Worm (Caenorhabditis elegans) whole organism, L2 larva: ENCODE results near the gene Y48B6A.10.

Source experiments
- alr-1 ChIP-seq: fragments of 150-350 bp; optimal IDR thresholded peaks from 2 replicates; lab custom pipeline; 2014; ENCODE audit warnings: missing biosample characterization, missing genetic modification characterization
- aly-2 ChIP-seq: fragments of 150-350 bp; optimal IDR thresholded peaks from 2 replicates; lab custom pipeline; 2014; ENCODE audit warnings: missing biosample characterization, missing genetic modification characterization
- ceh-82 ChIP-seq: fragments of 150-350 bp; optimal IDR thresholded peaks from 2 replicates; lab custom pipeline; 2014; ENCODE audit warnings: missing biosample characterization, missing genetic modification characterization
- crh-2 ChIP-seq: sonication (generic microtip); optimal IDR thresholded peaks from 2 replicates; lab custom pipeline; 2017; ENCODE audit warnings: missing biosample characterization, missing genetic modification characterization
- elt-1 ChIP-seq: fragments of 150-350 bp; optimal IDR thresholded peaks from 2 replicates; lab custom pipeline; 2014; ENCODE audit warnings: missing biosample characterization, missing genetic modification characterization
- gmeb-1 ChIP-seq: fragments of 150-350 bp; optimal IDR thresholded peaks from 2 replicates; lab custom pipeline; 2014; ENCODE audit warnings: missing biosample characterization, missing genetic modification characterization
- mbf-1 ChIP-seq: sonication (generic microtip); optimal IDR thresholded peaks from 2 replicates; lab custom pipeline; 2017; ENCODE audit warnings: missing biosample characterization, missing genetic modification characterization
- nhr-11 ChIP-seq: fragments of 150-350 bp; optimal IDR thresholded peaks from 2 replicates; lab custom pipeline; 2014; ENCODE audit warnings: missing biosample characterization, missing genetic modification characterization
- nhr-237 ChIP-seq: fragments of 150-350 bp; optimal IDR thresholded peaks from 2 replicates; lab custom pipeline; 2014; ENCODE audit warnings: missing biosample characterization, missing genetic modification characterization
- sma-3 ChIP-seq: sonication (generic microtip); optimal IDR thresholded peaks from 2 replicates; lab custom pipeline; 2016; ENCODE audit warnings: missing genetic modification reagents, missing genetic modification characterization, missing compliant biosample characterization
- snpc-4 ChIP-seq: fragments of 150-350 bp; optimal IDR thresholded peaks from 2 replicates; lab custom pipeline; 2014; ENCODE audit warnings: missing biosample characterization, missing genetic modification characterization
- unc-39 ChIP-seq: fragments of 150-350 bp; optimal IDR thresholded peaks from 2 replicates; lab custom pipeline; 2014; ENCODE audit warnings: missing biosample characterization, missing genetic modification characterization
- ztf-11 ChIP-seq: sonication (generic microtip); optimal IDR thresholded peaks from 2 replicates; lab custom pipeline; 2017; ENCODE audit warnings: missing biosample characterization, missing genetic modification characterization

DNA sequence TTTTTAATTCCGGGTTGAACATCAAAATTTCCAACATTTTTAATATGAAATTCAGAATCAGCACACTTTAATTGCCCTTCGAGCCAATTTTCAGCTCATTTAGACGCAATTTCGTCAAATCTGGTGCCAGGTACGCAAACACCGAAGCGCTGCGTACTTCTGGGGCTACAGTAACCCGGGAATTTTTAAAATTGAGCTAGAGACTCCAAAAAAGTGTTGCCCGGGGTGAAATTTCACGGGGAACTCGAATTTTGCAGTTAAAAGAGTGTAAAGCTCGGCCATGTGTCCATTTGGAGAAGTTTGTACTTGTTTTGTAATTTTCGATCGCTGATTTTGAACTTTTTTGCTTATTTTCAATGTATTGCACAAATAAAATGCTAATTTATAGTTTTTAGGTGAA lies 28.1 kb downstream of the Y48B6A.10 start:
- TF ChIP-seq mbf-1 (tag; lab: Kevin White, UChicago) (no peak), nhr-11 (no peak), alr-1 (tag; lab: Kevin White, UChicago) (no peak), aly-2 (tag; lab: Kevin White, UChicago) (no peak), sma-3 (GFP tag; lab: Kevin White, UChicago) (no peak), snpc-4 (tag; lab: Kevin White, UChicago) (no peak), ztf-11 (tag; lab: Kevin White, UChicago) (no peak), elt-1 (tag; lab: Kevin White, UChicago) (no peak), crh-2 (tag; lab: Kevin White, UChicago) (no peak), gmeb-1 (tag; lab: Kevin White, UChicago) (no peak), nhr-237 (tag; lab: Kevin White, UChicago) (no peak), ceh-82 (tag; lab: Kevin White, UChicago) (no peak), unc-39 (tag; lab: Kevin White, UChicago) (no peak)
